Worm (Caenorhabditis elegans) whole organism, midembryonic: ENCODE measurements around the gene K01A6.4.
A peak's percentile ranks its signal among the peaks of the same experiment; 100 is the strongest.

Source experiments
- T22C8.4 ChIP-seq: fragments of 200-800 bp; sonication (Bioruptor generic); IDR thresholded peaks from 2 replicates; pipeline ENCODE4 v1.3.6; 2022; ENCODE audit warnings: missing genetic modification characterization, missing compliant biosample characterization
- cog-1 ChIP-seq: sonication (generic microtip); optimal IDR thresholded peaks from 2 replicates; lab custom pipeline; 2016; ENCODE audit warnings: missing genetic modification characterization, missing compliant biosample characterization
- flt-1 ChIP-seq: fragments of 200-800 bp; sonication (Bioruptor generic); IDR thresholded peaks from 2 replicates; pipeline ENCODE4 v1.3.6; 2022; ENCODE audit warnings: missing genetic modification characterization, missing compliant biosample characterization
- klf-2 ChIP-seq: fragments of 200-800 bp; sonication (Bioruptor generic); conservative IDR thresholded peaks from 2 replicates; pipeline ENCODE4 v1.3.6; 2022; ENCODE audit warnings: missing genetic modification reagents, missing genetic modification characterization, missing compliant biosample characterization
- med-1 ChIP-seq: sonication (generic microtip); optimal IDR thresholded peaks from 2 replicates; lab custom pipeline; 2017; ENCODE audit warnings: missing genetic modification characterization, mild to moderate bottlenecking, missing compliant biosample characterization, antibody characterized with exemption, missing genetic modification reagents; ENCODE audit not compliant: insufficient read depth
- ref-1 ChIP-seq: fragments of 200-800 bp; sonication (Bioruptor generic); conservative IDR thresholded peaks from 2 replicates; pipeline ENCODE4 v1.3.6; 2022; ENCODE audit warnings: missing genetic modification reagents, missing genetic modification characterization, missing compliant biosample characterization
- tab-1 ChIP-seq: fragments of 200-800 bp; sonication (Bioruptor generic); IDR thresholded peaks from 2 replicates; pipeline ENCODE4 v1.3.6; 2022; ENCODE audit warnings: missing genetic modification characterization, missing compliant biosample characterization
- ztf-23 ChIP-seq: fragments of 200-800 bp; sonication (Bioruptor generic); IDR thresholded peaks from 2 replicates; pipeline ENCODE4 v1.3.6; 2022; ENCODE audit warnings: missing genetic modification reagents, missing genetic modification characterization, missing compliant biosample characterization
- ztf-29 ChIP-seq: fragments of 200-800 bp; sonication (Bioruptor generic); IDR thresholded peaks from 2 replicates; pipeline ENCODE4 v1.3.6; 2022; ENCODE audit warnings: missing genetic modification reagents, missing genetic modification characterization, missing compliant biosample characterization

Gene K01A6.4

DNA sequence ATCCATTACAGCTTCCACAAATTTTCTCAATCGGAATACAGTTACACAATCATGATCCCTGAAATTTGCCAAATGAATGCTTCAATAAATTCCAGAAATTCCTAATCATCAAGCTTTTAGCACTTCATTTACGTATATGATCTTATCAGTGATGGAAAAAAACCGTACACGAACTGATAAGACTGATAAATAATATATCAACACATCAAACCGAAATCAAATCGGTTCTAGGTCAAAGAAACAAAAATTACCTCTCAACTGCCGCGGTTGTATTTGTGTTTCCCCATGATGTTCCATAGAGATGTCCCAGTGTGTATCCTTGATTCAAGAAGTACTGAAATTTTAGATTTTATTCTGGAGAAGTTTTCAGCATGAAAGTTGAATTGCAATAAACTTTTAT is 31.0 kb upstream of the K01A6.4 start:
- no peak for TF ChIP-seq cog-1 (tag; lab: Kevin White, UChicago)
- TF ChIP-seq T22C8.4 = no peak
- no peak for TF ChIP-seq ztf-23 (GFP tag; lab: Robert Waterston, UW)
- TF ChIP-seq ztf-29 (GFP tag; lab: Robert Waterston, UW) = no peak
- TF ChIP-seq tab-1 (GFP tag; lab: Robert Waterston, UW) = no peak
- no peak for TF ChIP-seq med-1 (GFP tag; lab: Kevin White, UChicago)
- no peak for TF ChIP-seq ref-1 (GFP tag; lab: Robert Waterston, UW)
- no peak for TF ChIP-seq klf-2 (GFP tag; lab: Robert Waterston, UW)

DNA sequence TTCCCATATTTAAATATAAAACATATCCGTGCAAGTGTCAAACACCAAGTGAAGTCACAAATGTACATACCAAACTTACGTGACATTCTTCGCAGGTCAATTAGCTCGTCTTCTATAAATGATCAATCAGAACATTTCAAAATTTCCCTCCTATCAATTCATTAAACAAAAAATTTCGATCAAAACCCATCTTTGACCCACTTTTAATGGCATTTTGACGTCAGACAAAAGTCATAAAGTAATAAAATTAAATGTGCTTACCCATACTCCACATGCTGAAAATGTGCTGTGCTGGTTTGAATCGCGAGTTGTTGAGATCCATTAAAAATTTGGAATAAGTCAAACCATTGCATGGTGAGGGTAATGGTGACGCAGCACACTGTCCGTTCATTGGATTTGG is 29.7 kb upstream of the K01A6.4 start:
- TF ChIP-seq med-1 (GFP tag; lab: Kevin White, UChicago) (no peak), T22C8.4 (no peak), cog-1 (tag; lab: Kevin White, UChicago) (no peak), flt-1 (GFP tag; lab: Robert Waterston, UW) (no peak), ztf-29 (GFP tag; lab: Robert Waterston, UW) (no peak), ref-1 (GFP tag; lab: Robert Waterston, UW) (no peak), ztf-23 (GFP tag; lab: Robert Waterston, UW) (no peak), tab-1 (GFP tag; lab: Robert Waterston, UW) (no peak), klf-2 (GFP tag; lab: Robert Waterston, UW) (no peak)

DNA sequence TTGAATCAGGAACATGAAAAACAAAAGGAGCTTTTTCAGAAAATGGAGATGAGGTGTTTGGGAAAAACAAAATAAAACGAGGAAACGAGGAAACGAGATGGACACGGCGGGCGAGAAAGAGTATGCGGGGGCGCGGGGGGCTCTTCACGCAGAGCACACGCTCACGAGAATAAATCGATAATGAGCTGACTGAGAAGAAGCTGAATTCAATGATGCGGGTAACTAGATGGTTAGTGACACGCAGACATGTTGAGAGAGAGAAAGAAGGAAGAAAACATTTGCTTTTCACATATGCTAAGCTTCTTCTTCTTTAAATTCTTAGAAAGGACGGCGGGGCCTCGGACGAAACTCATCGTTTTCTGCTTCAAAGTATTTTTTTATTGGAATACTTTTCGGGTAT is 25.4 kb upstream of the K01A6.4 start:
- TF ChIP-seq flt-1 (GFP tag; lab: Robert Waterston, UW) (no peak), T22C8.4 (peak; percentile 73)

DNA sequence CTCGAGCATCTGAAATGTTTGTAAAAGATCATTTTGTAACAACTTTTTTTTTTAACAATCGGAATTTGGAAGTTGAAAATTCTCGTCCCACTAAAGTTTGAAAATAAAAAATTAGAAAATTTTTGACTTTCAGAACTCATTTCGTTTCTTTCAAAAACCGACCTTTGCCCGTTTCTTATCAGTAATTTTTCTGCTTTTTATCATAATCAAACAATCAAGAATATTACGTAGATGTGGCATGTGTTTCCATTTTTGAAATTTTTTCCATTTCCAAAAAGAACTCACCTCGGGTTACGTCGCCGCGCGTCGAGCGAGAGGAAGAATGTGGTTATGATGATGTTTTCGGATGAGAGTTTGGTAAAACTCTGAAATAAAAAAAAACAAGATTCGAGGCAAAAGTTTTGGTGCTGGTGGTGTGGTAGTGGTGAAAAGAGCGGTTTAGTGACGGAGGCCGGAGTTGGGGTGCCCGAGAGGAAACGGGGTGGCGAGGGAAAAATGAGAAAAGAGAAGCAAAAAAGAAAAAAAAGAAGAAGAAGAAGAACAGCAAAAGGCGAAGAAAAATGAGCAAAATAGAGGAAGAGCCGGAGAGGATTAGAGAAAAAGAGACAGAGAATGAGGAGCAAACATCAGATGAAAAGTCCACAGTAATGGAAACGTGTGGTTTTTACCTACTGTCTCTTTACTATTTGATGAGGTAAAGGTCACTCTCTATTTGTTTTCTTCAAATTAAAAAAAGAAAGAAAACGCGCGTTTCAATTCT is 20.8 kb upstream of the K01A6.4 start, which contains the start of gene T12A7.2:
TSS of gene T12A7.2 (minus strand) at position 412 of the 760 bp plus-strand sequence.
- TF ChIP-seq ztf-23 (GFP tag; lab: Robert Waterston, UW) (no peak), tab-1 (GFP tag; lab: Robert Waterston, UW) (no peak), flt-1 (GFP tag; lab: Robert Waterston, UW) (no peak), ztf-29 (GFP tag; lab: Robert Waterston, UW) (no peak), ref-1 (GFP tag; lab: Robert Waterston, UW) (no peak), med-1 (GFP tag; lab: Kevin White, UChicago) (no peak), klf-2 (GFP tag; lab: Robert Waterston, UW) (no peak), T22C8.4 (no peak), cog-1 (tag; lab: Kevin White, UChicago) (no peak)

DNA sequence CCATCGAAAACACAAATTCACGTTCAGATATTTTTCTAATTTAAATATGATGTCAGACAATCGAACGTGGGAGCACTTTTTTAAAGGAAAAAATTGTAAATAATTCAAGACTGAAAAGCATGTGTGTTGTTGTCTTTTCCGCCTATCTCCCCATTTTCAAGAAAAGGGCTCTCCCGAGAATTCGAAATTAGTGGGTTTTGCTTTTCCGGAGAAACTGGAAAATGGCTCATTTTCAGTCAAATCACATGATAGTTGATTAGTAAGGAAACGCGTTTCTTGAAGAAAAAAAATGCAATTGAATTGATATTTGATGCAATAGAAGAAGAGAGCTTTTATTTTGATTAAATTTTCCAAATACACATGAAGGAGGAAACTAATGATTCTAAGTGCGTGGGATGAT is 19.7 kb upstream of the K01A6.4 start:
- TF ChIP-seq klf-2 (GFP tag; lab: Robert Waterston, UW) (no peak), ztf-23 (GFP tag; lab: Robert Waterston, UW) (no peak), cog-1 (tag; lab: Kevin White, UChicago) (no peak), ztf-29 (GFP tag; lab: Robert Waterston, UW) (no peak), ref-1 (GFP tag; lab: Robert Waterston, UW) (no peak), med-1 (GFP tag; lab: Kevin White, UChicago) (no peak), T22C8.4 (no peak), tab-1 (GFP tag; lab: Robert Waterston, UW) (no peak), flt-1 (GFP tag; lab: Robert Waterston, UW) (no peak)

DNA sequence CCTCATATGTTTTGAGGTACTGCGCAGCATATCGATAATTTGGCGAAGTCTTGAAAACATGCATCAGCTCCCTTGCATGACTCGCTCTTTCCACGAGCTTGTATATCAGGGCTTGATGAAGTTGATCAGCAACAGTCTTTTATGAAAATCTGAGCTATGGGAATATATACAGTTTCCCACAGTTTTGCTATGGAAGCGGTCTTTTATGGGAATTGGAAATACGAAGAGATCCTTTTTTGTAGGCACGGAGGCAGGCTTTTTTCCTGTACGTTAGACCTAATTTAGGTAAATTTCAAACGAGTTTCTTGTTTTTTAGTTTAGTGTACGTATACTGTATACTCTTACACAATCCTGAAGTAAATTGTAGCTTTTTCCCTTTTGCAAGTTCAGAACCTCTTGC is 15.8 kb upstream of the K01A6.4 start, which contains the start of gene T12A7.9:
TSS of gene T12A7.9 (minus strand) at position 101 of the 400 bp plus-strand sequence.
- no peak for TF ChIP-seq flt-1 (GFP tag; lab: Robert Waterston, UW)
- no peak for TF ChIP-seq ztf-23 (GFP tag; lab: Robert Waterston, UW)
- TF ChIP-seq ref-1 (GFP tag; lab: Robert Waterston, UW) = no peak
- TF ChIP-seq med-1 (GFP tag; lab: Kevin White, UChicago) = no peak
- no peak for TF ChIP-seq T22C8.4
- no peak for TF ChIP-seq klf-2 (GFP tag; lab: Robert Waterston, UW)
- TF ChIP-seq cog-1 (tag; lab: Kevin White, UChicago) = no peak
- TF ChIP-seq tab-1 (GFP tag; lab: Robert Waterston, UW) = no peak
- no peak for TF ChIP-seq ztf-29 (GFP tag; lab: Robert Waterston, UW)

DNA sequence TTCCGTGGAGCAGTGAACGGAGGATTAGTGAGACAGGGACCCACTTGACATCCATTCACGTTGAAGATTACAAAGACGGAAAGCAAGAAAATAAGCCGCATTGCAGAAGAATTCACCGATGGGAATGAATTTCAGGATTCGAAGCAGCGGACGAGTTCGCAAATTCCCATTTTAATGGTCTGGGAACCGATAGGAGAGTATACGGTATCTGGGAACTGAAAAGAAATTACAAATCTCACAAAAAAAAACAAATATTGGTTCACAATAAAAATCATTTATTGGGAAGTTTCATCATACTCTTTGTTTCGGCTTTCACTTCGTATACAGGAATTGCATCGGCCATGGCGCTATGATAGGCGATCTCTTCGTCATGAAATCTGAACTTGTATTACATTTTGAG is 14.9 kb upstream of the K01A6.4 start, which contains the start of gene T12A7.10:
TSS of gene T12A7.10 (minus strand) at position 101 of the 400 bp plus-strand sequence.
- TF ChIP-seq flt-1 (GFP tag; lab: Robert Waterston, UW) = no peak
- no peak for TF ChIP-seq klf-2 (GFP tag; lab: Robert Waterston, UW)
- no peak for TF ChIP-seq ztf-23 (GFP tag; lab: Robert Waterston, UW)
- TF ChIP-seq cog-1 (tag; lab: Kevin White, UChicago) = no peak
- no peak for TF ChIP-seq T22C8.4

DNA sequence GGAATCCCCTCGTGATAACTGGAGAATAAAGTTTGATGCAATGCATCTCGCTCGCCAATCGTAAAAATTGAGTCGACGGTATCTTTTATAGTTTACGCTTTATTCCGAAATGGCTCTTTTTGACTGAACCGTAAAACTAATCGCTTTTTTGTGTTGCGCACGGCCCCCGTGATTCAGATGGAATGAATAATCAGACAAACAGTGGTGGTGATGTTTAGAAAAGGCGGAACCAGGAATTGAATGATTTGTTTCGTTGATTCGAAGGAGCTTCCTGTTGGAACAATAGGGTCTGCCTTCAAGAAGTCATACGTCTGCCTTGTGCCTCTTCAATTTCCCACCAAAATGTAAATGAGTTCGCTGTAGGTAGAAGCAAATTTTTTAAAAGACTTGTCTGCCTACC is 14.2 kb upstream of the K01A6.4 start, which contains the start of gene scl-18:
TSS of gene scl-18 (minus strand) at position 101 of the 400 bp plus-strand sequence.
- no peak for TF ChIP-seq flt-1 (GFP tag; lab: Robert Waterston, UW)
- no peak for TF ChIP-seq ztf-29 (GFP tag; lab: Robert Waterston, UW)
- no peak for TF ChIP-seq ztf-23 (GFP tag; lab: Robert Waterston, UW)
- TF ChIP-seq ref-1 (GFP tag; lab: Robert Waterston, UW) = no peak

DNA sequence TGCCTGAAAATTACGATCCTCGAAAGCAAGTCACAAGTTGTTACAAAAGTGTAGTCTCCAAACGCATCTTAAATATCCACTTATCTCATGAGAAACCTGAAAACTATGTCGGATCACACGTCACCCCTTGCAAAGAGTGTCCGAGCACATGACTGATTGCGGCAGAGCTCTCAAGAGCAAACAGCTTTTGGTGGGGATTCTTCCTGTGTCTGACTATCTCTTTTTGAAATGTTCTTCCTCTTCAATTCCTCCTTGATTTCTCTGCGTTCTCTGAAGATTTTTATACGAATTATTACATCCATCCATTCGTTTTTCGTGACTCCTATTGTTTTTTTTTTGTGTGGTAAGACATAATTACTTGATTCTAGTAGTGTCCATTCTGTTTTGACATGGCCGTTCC is 8.7 kb upstream of the K01A6.4 start, which contains the start of gene T12A7.6:
TSS of gene T12A7.6 (plus strand) at position 369 of the 400 bp plus-strand sequence.
- TF ChIP-seq ref-1 (GFP tag; lab: Robert Waterston, UW) (no peak), ztf-23 (GFP tag; lab: Robert Waterston, UW) (no peak), flt-1 (GFP tag; lab: Robert Waterston, UW) (no peak), cog-1 (tag; lab: Kevin White, UChicago) (no peak), T22C8.4 (no peak), med-1 (GFP tag; lab: Kevin White, UChicago) (no peak), klf-2 (GFP tag; lab: Robert Waterston, UW) (no peak), tab-1 (GFP tag; lab: Robert Waterston, UW) (no peak), ztf-29 (GFP tag; lab: Robert Waterston, UW) (no peak)
